Worm (Caenorhabditis elegans): ENCODE measurements around the gene erp-44.3.

DNA sequence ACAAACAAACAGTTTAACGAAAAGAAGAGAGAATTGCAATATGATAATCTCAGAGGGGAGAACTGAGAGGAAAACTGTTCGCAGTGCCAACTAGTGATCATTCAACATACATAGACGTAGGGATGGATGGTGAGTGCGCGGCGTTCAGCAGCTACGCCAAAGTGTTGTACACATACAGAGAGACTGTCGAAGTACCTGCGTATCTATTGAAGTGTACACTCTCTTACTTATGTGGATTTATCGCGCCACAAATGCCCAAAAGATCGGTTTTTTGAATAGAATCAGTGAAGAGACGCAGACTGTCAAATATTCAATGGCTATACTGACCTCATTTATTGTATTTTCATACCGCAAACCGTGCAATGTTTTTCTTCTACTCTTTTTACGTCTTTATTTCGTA lies 47.8 kb downstream of the erp-44.3 start:
- TF ChIP-seq lin-13 (GFP tag; optimal IDR thresholded peaks at IDR 0.05) (no peak), lsy-2 (tag; optimal IDR thresholded peaks at IDR 0.05) (no peak), attf-4 (tag; optimal IDR thresholded peaks at IDR 0.05) (no peak), mdl-1 (tag; optimal IDR thresholded peaks at IDR 0.05) (peak in 1 of 2 experiments; percentile 48), nhr-77 (tag; optimal IDR thresholded peaks at IDR 0.05) (no peak), lin-39 (tag; optimal IDR thresholded peaks at IDR 0.05) (no peak), dmd-8 (GFP tag; IDR thresholded peaks at IDR 0.05) (no peak), lir-3 (tag; optimal IDR thresholded peaks at IDR 0.05) (no peak), madf-9 (GFP tag; conservative IDR thresholded peaks at IDR 0.05) (no peak), fos-1 (tag; optimal IDR thresholded peaks at IDR 0.05) (no peak), hmg-1.1 (GFP tag; IDR thresholded peaks at IDR 0.05) (0 out of 2 replicates have a peak, but pooled peaks have one; percentile 7)

Data from whole organism, L4 larva.